Worm (Caenorhabditis elegans): ENCODE measurements around the gene R02F2.1.

R02F2.1 gene

DNA sequence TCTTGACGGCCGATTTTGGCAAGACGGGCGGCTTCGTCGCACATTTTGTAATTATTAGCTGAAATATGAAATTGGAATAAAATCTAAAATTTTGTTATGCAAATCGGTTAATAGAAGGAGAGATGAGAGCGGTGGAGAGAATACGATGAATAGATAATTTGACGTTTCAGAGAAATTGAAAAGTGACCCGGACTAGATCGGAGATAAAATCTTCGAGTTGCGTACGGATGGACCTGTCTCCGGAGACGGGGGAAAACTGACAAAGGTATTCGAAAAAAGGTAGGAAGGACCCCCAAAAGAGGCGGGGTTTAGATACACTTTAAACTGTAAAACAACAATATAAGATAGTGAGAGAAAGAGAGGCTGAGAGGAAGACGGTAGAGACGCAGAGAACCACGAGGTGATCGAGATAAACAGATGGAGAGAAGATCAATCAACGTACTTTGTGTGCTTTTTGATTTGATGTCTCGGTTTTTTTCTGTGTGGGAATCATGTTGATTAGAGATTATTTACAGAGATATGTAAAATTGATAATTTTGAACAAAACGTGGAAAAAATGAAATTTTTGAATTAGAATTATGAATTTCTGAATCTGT is 50.5 kb downstream of the R02F2.1 start, which contains the start of gene F09F7.6 (continued):
- TF ChIP-seq lir-3 (tag; optimal IDR thresholded peaks at IDR 0.05; ENCODE audit: poor library complexity), result peak; percentile 72
- TF ChIP-seq mab-9 (GFP tag; IDR thresholded peaks at IDR 0.05), result no peak
- TF ChIP-seq vab-15 (tag; optimal IDR thresholded peaks at IDR 0.05), result peak; percentile 50
- TF ChIP-seq blmp-1 (tag; optimal IDR thresholded peaks at IDR 0.05), result peak; percentile 44
- TF ChIP-seq nhr-11 (tag; optimal IDR thresholded peaks at IDR 0.05), result no peak
- TF ChIP-seq xbp-1 (tag; optimal IDR thresholded peaks at IDR 0.05), result peak; percentile 27
- TF ChIP-seq rnt-1 (tag; optimal IDR thresholded peaks at IDR 0.05), result peak; percentile 76
- peak; percentile 89 for TF ChIP-seq unc-130 (tag; optimal IDR thresholded peaks at IDR 0.05)
- peak; percentile 18 for TF ChIP-seq mep-1 (tag; optimal IDR thresholded peaks at IDR 0.05)
- peak; percentile 53; the same call in 1 of the 2 replicates for TF ChIP-seq grh-1 (GFP tag; IDR thresholded peaks at IDR 0.05)
- TF ChIP-seq dsc-1 (tag; optimal IDR thresholded peaks at IDR 0.05), result peak; percentile 41

- TF ChIP-seq fkh-10 (GFP tag; optimal IDR thresholded peaks at IDR 0.05), result no peak
- TF ChIP-seq swsn-7 (tag; optimal IDR thresholded peaks at IDR 0.05), result no peak
- no peak for TF ChIP-seq unc-130 (tag; optimal IDR thresholded peaks at IDR 0.05)
- no peak for TF ChIP-seq nhr-237 (tag; optimal IDR thresholded peaks at IDR 0.05)
- TF ChIP-seq dsc-1 (tag; optimal IDR thresholded peaks at IDR 0.05), result no peak
- TF ChIP-seq nhr-47 (tag; optimal IDR thresholded peaks at IDR 0.05), result no peak
- TF ChIP-seq rnt-1 (tag; optimal IDR thresholded peaks at IDR 0.05), result no peak
- TF ChIP-seq lin-14 (GFP tag; optimal IDR thresholded peaks at IDR 0.05), result peak; percentile 52
- no peak for TF ChIP-seq unc-86 (tag; optimal IDR thresholded peaks at IDR 0.05)
- TF ChIP-seq jun-1 (tag; optimal IDR thresholded peaks at IDR 0.05), result no peak
- peak; percentile 28; the same call in 1 of the 2 replicates for TF ChIP-seq nhr-19 (GFP tag; conservative IDR thresholded peaks at IDR 0.05)
- TF ChIP-seq pqm-1 (tag; optimal IDR thresholded peaks at IDR 0.05), result no peak
- TF ChIP-seq mdl-1 (tag; optimal IDR thresholded peaks at IDR 0.05), result peak in 1 of 2 experiments; percentile 32
- no peak for TF ChIP-seq ceh-90 (tag; optimal IDR thresholded peaks at IDR 0.05)
- no peak for TF ChIP-seq efl-1 (optimal IDR thresholded peaks at IDR 0.05)
- peak in 1 of 2 experiments; percentile 84 for TF ChIP-seq efl-1 (GFP tag; optimal IDR thresholded peaks at IDR 0.05 in 1 of 2)
- no peak for TF ChIP-seq sox-4 (tag; optimal IDR thresholded peaks at IDR 0.05)
- peak; percentile 24 for TF ChIP-seq nhr-90 (tag; optimal IDR thresholded peaks at IDR 0.05; ENCODE audit: poor library complexity)
- no peak for TF ChIP-seq fos-1 (tag; optimal IDR thresholded peaks at IDR 0.05)
- peak; percentile 59 for TF ChIP-seq elt-2 (tag; optimal IDR thresholded peaks at IDR 0.05)
- no peak for TF ChIP-seq unc-98 (GFP tag; IDR thresholded peaks at IDR 0.05)
- TF ChIP-seq nhr-12 (tag; optimal IDR thresholded peaks at IDR 0.05), result no peak
- no peak for TF ChIP-seq unc-30 (tag; optimal IDR thresholded peaks at IDR 0.05)
- no peak for TF ChIP-seq ets-5 (GFP tag; IDR thresholded peaks at IDR 0.05)
- no peak for TF ChIP-seq ceh-88 (GFP tag; IDR thresholded peaks at IDR 0.05)
- TF ChIP-seq tlp-1 (tag; optimal IDR thresholded peaks at IDR 0.05), result no peak
- no peak for TF ChIP-seq elt-3 (tag; optimal IDR thresholded peaks at IDR 0.05)
- no peak for TF ChIP-seq nhr-76 (tag; optimal IDR thresholded peaks at IDR 0.05)
- peak in 1 of 2 experiments; percentile 29 for TF ChIP-seq lin-35 (GFP tag; optimal IDR thresholded peaks at IDR 0.05)
- TF ChIP-seq nhr-20 (tag; optimal IDR thresholded peaks at IDR 0.05), result peak; percentile 86
- TF ChIP-seq fkh-4 (tag; optimal IDR thresholded peaks at IDR 0.05; ENCODE audit: borderline replicate concordance), result no peak
- no peak for TF ChIP-seq unc-62 (GFP tag; optimal IDR thresholded peaks at IDR 0.05)
- peak; percentile 89 for TF ChIP-seq nhr-85 (tag)
- TF ChIP-seq zip-4 (GFP tag; optimal IDR thresholded peaks at IDR 0.05), result no peak
- TF ChIP-seq isw-1 (GFP tag; IDR thresholded peaks at IDR 0.05), result no peak
- TF ChIP-seq nhr-71 (tag; optimal IDR thresholded peaks at IDR 0.05), result peak; percentile 41
- no peak for TF ChIP-seq sptf-1 (tag; optimal IDR thresholded peaks at IDR 0.05)
- no peak for TF ChIP-seq nhr-28 (tag; optimal IDR thresholded peaks at IDR 0.05)
- peak; percentile 12 for TF ChIP-seq skn-1 (tag; optimal IDR thresholded peaks at IDR 0.05)
- TF ChIP-seq sup-37 (GFP tag; optimal IDR thresholded peaks at IDR 0.05), result no peak
- TF ChIP-seq ceh-63 (GFP tag; optimal IDR thresholded peaks at IDR 0.05), result no peak
- TF ChIP-seq mab-9 (GFP tag; IDR thresholded peaks at IDR 0.05), result no peak
- TF ChIP-seq fkh-8 (tag; optimal IDR thresholded peaks at IDR 0.05), result no peak
- TF ChIP-seq vab-15 (tag; optimal IDR thresholded peaks at IDR 0.05), result no peak
- TF ChIP-seq lin-15B (tag; optimal IDR thresholded peaks at IDR 0.05), result no peak
Observed at ce11 chrIII:5553098-5553497, 51.4 kb downstream of the R02F2.1 start.

Measured in whole organism, L1 larva.